Worm (Caenorhabditis elegans) whole organism, young adult: ENCODE data around the gene vps-45.

Source experiments
- D2030.7 ChIP-seq: fragments of 200-800 bp; sonication (Bioruptor generic); IDR thresholded peaks from 2 replicates; pipeline ENCODE4 v1.3.6; 2022; ENCODE audit warnings: missing genetic modification reagents, missing genetic modification characterization, missing compliant biosample characterization
- hrde-1 ChIP-seq: sonication (generic microtip); optimal IDR thresholded peaks from 2 replicates; lab custom pipeline; 2016; ENCODE audit warnings: missing genetic modification characterization, mild to moderate bottlenecking, missing compliant biosample characterization, moderate library complexity, missing genotype, missing genetic modification reagents, borderline replicate concordance
- let-526 ChIP-seq: fragments of 200-800 bp; sonication (Bioruptor generic); IDR thresholded peaks from 2 replicates; pipeline ENCODE4 v1.3.6; 2022; ENCODE audit warnings: missing genetic modification reagents, missing genetic modification characterization, missing compliant biosample characterization
- sea-2 ChIP-seq: fragments of 200-800 bp; sonication (Bioruptor generic); IDR thresholded peaks from 2 replicates; pipeline ENCODE4 v1.3.6; 2022; ENCODE audit warnings: missing genetic modification characterization, missing compliant biosample characterization
- snpc-1.3 ChIP-seq: sonication (generic microtip); optimal IDR thresholded peaks from 2 replicates; lab custom pipeline; 2017; ENCODE audit warnings: missing genetic modification characterization, mild to moderate bottlenecking, missing compliant biosample characterization, antibody characterized with exemption, moderate library complexity, missing genotype, missing genetic modification reagents; ENCODE audit not compliant: insufficient read depth

- no peak for TF ChIP-seq hrde-1 (tag; lab: Kevin White, UChicago)
- no peak for TF ChIP-seq let-526 (GFP tag; lab: Robert Waterston, UW)
- no peak for TF ChIP-seq sea-2 (GFP tag; lab: Robert Waterston, UW)
- TF ChIP-seq snpc-1.3, result no peak
- TF ChIP-seq D2030.7, result no peak
Measured at ce11 chrX:954499-955061, 20.1 kb downstream of the vps-45 start, which contains the start of gene apm-3.
